Worm (Caenorhabditis elegans) whole organism, late embryonic: Measurements from ENCODE around the gene F07E5.8.

Source experiments
- C38D4.7 ChIP-seq: fragments of 200-800 bp; sonication (Bioruptor generic); optimal IDR thresholded peaks from 2 replicates; lab custom pipeline; 2018; ENCODE audit warnings: mild to moderate bottlenecking, missing genetic modification characterization, moderate library complexity, missing compliant biosample characterization
- K09A11.1 ChIP-seq: sonication (generic microtip); optimal IDR thresholded peaks from 2 replicates; lab custom pipeline; 2017; ENCODE audit warnings: antibody characterized with exemption, mild to moderate bottlenecking, missing genetic modification characterization, missing compliant biosample characterization; ENCODE audit not compliant: insufficient read depth
- Y22D7AL.16 ChIP-seq: sonication (generic microtip); optimal IDR thresholded peaks from 2 replicates; lab custom pipeline; 2016; ENCODE audit warnings: missing genetic modification characterization, missing compliant biosample characterization
- ahr-1 ChIP-seq: sonication (generic microtip); optimal IDR thresholded peaks from 2 replicates; lab custom pipeline; 2016; ENCODE audit warnings: missing genetic modification characterization, missing compliant biosample characterization
- ama-1 ChIP-seq: fragments of 150-350 bp; optimal IDR thresholded peaks from 2 replicates; lab custom pipeline; 2014
- ceh-18 ChIP-seq: sonication (generic microtip); optimal IDR thresholded peaks from 2 replicates; lab custom pipeline; 2016; ENCODE audit warnings: missing genetic modification characterization, missing compliant biosample characterization
- ceh-2 ChIP-seq: sonication (generic microtip); optimal IDR thresholded peaks from 2 replicates; lab custom pipeline; 2016; ENCODE audit warnings: missing genotype, missing genetic modification characterization, missing compliant biosample characterization
- ceh-22 ChIP-seq: sonication (generic microtip); optimal IDR thresholded peaks from 2 replicates; lab custom pipeline; 2017; ENCODE audit warnings: missing biosample characterization, missing genetic modification characterization
- ceh-24 ChIP-seq: sonication (generic microtip); optimal IDR thresholded peaks from 2 replicates; lab custom pipeline; 2016; ENCODE audit warnings: mild to moderate bottlenecking, missing genetic modification characterization, missing compliant biosample characterization
- ceh-30 ChIP-seq: fragments of 150-350 bp; optimal IDR thresholded peaks from 2 replicates; lab custom pipeline; 2014; ENCODE audit warnings: missing biosample characterization, missing genetic modification characterization
- ceh-31 ChIP-seq: sonication (generic microtip); optimal IDR thresholded peaks from 2 replicates; lab custom pipeline; 2016; ENCODE audit warnings: missing genetic modification characterization, missing compliant biosample characterization
- ceh-45 ChIP-seq: fragments of 200-800 bp; sonication (Bioruptor generic); IDR thresholded peaks from 2 replicates; pipeline ENCODE4 v1.3.6; 2022; ENCODE audit warnings: missing genetic modification reagents, missing genetic modification characterization, missing compliant biosample characterization
- ceh-6 ChIP-seq: fragments of 200-800 bp; sonication (Bioruptor generic); optimal IDR thresholded peaks from 2 replicates; lab custom pipeline; 2018; ENCODE audit warnings: mild to moderate bottlenecking, missing genetic modification characterization, missing compliant biosample characterization
- ceh-9 ChIP-seq: sonication (generic microtip); optimal IDR thresholded peaks from 2 replicates; lab custom pipeline; 2016; ENCODE audit warnings: mild to moderate bottlenecking, missing genetic modification characterization, inconsistent platforms, missing compliant biosample characterization
- dve-1 ChIP-seq: sonication (generic microtip); optimal IDR thresholded peaks from 2 replicates; lab custom pipeline; 2017; ENCODE audit warnings: antibody characterized with exemption, mild to moderate bottlenecking, missing genetic modification characterization, missing compliant biosample characterization
- elt-2 ChIP-seq: sonication (generic microtip); optimal IDR thresholded peaks from 2 replicates; lab custom pipeline; 2016; ENCODE audit warnings: missing genetic modification reagents, missing genetic modification characterization, missing compliant biosample characterization
- ets-4 ChIP-seq: sonication (generic microtip); optimal IDR thresholded peaks from 2 replicates; lab custom pipeline; 2016; ENCODE audit warnings: missing genetic modification characterization, missing compliant biosample characterization
- fax-1 ChIP-seq: sonication (generic microtip); optimal IDR thresholded peaks from 2 replicates; lab custom pipeline; 2016; ENCODE audit warnings: missing genotype, missing genetic modification characterization, missing compliant biosample characterization
- fkh-6 ChIP-seq: sonication (generic microtip); optimal IDR thresholded peaks from 2 replicates; lab custom pipeline; 2016; ENCODE audit warnings: missing genetic modification characterization, missing compliant biosample characterization
- hlh-6 ChIP-seq: sonication (generic microtip); optimal IDR thresholded peaks from 2 replicates; lab custom pipeline; 2016; ENCODE audit warnings: missing genotype, missing genetic modification characterization, missing compliant biosample characterization
- madf-2 ChIP-seq: sonication (generic microtip); optimal IDR thresholded peaks from 2 replicates; lab custom pipeline; 2017; ENCODE audit warnings: missing genetic modification characterization, missing compliant biosample characterization
- mec-3 ChIP-seq: sonication (generic microtip); optimal IDR thresholded peaks from 2 replicates; lab custom pipeline; 2016; ENCODE audit warnings: borderline replicate concordance, missing genetic modification characterization, missing compliant biosample characterization
- npax-4 ChIP-seq: sonication (generic microtip); optimal IDR thresholded peaks from 2 replicates; lab custom pipeline; 2016; ENCODE audit warnings: missing genetic modification characterization, missing compliant biosample characterization
- odd-2 ChIP-seq: sonication (generic microtip); optimal IDR thresholded peaks from 2 replicates; lab custom pipeline; 2017; ENCODE audit warnings: antibody characterized with exemption, mild to moderate bottlenecking, missing genetic modification characterization, missing compliant biosample characterization
- pag-3 ChIP-seq: sonication (generic microtip); optimal IDR thresholded peaks from 2 replicates; lab custom pipeline; 2016; ENCODE audit warnings: missing compliant biosample characterization, missing genetic modification characterization, borderline replicate concordance
- pax-1 ChIP-seq: fragments of 150-350 bp; optimal IDR thresholded peaks from 2 replicates; lab custom pipeline; 2014; ENCODE audit warnings: missing biosample characterization, missing genetic modification characterization
- pha-4 ChIP-seq: fragments of 150-350 bp; optimal IDR thresholded peaks from 2 replicates; lab custom pipeline; 2018; ENCODE audit warnings: missing biosample characterization, missing genetic modification reagents, missing genetic modification characterization
- pros-1 ChIP-seq: fragments of 150-350 bp; optimal IDR thresholded peaks from 2 replicates; lab custom pipeline; 2014; ENCODE audit warnings: missing biosample characterization, missing genetic modification reagents, missing genetic modification characterization
- ref-2 ChIP-seq: sonication (generic microtip); optimal IDR thresholded peaks from 2 replicates; lab custom pipeline; 2016; ENCODE audit warnings: missing genetic modification characterization, missing compliant biosample characterization
- rnt-1 ChIP-seq: sonication (generic microtip); optimal IDR thresholded peaks from 2 replicates; lab custom pipeline; 2016; ENCODE audit warnings: missing genetic modification characterization, missing compliant biosample characterization
- syd-9 ChIP-seq: sonication (generic microtip); optimal IDR thresholded peaks from 2 replicates; lab custom pipeline; 2016; ENCODE audit warnings: mild to moderate bottlenecking, missing genetic modification characterization, moderate library complexity, missing compliant biosample characterization
- tbx-2 ChIP-seq: sonication (generic microtip); optimal IDR thresholded peaks from 2 replicates; lab custom pipeline; 2016; ENCODE audit warnings: missing genetic modification characterization, missing compliant biosample characterization
- unc-3 ChIP-seq, 2 experiments: fragments of 200-800 bp in 1 of 2; sonication (Bioruptor generic) in 1 of 2; sonication (generic microtip) in 1 of 2; conservative IDR thresholded peaks in 1 of 2; optimal IDR thresholded peaks in 1 of 2; 2 replicates each; pipeline versions ENCODE4 v1.3.6 to Lab custom; 2016 to 2022; ENCODE audit warnings: missing compliant biosample characterization in 2 of 2, missing genetic modification characterization in 2 of 2, missing genetic modification reagents in 1 of 2
- unc-55 ChIP-seq: sonication (generic microtip); optimal IDR thresholded peaks from 2 replicates; lab custom pipeline; 2017; ENCODE audit warnings: missing biosample characterization, missing genetic modification reagents, missing genetic modification characterization
- ztf-16 ChIP-seq: sonication (generic microtip); optimal IDR thresholded peaks from 2 replicates; lab custom pipeline; 2017; ENCODE audit warnings: missing genetic modification characterization, missing compliant biosample characterization

F07E5.8 gene

DNA sequence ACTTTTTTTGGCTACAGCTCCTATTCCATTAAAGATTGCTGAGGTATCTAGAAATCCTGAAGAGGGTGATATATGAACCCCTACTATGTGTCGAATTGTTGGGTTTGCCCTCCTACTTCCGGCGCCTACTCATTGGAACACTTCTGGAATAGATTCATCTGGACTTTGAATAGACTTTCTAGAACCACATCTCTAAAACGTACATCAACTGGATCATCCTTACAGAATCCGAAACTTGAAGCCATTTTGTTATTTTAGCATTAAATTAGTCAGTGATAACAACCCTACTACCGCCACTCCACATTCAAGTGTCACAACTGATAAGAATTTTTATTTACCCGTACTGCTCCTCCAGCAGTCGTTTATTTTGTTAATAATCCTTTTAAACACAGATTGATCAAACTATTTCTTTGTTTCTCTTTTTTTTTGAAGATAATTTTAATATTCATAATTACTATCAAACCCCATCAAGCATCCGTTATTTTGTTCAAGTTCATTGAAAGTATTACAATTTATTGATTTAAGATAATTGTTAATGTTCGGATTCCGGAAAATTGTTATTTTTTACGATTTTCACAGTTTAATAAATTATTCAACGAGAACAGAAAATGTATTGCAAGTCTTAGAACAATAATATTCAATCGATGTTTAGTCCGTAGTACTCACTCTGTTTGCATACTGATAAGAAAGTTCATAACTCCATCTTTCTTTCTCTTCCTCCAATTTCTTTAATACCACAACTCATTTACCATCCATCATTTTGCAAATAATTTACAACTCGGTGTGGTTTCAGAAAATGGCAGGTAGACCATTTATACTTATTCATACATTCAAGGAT lies 23.9 kb upstream of the F07E5.8 start, which contains the start of gene math-42:
Gene math-42, plus strand, starts transcription at position 788 of the 838 bp plus-strand sequence.
- TF ChIP-seq pha-4, result no peak
- TF ChIP-seq fkh-6 (tag; lab: Kevin White, UChicago), result no peak
- TF ChIP-seq Y22D7AL.16 (tag; lab: Kevin White, UChicago), result no peak
- peak; percentile 46 for TF ChIP-seq elt-2 (tag; lab: Kevin White, UChicago)
- no peak for TF ChIP-seq ets-4 (tag; lab: Kevin White, UChicago)

- TF ChIP-seq hlh-6 (tag; lab: Kevin White, UChicago) (no peak), pag-3 (tag; lab: Kevin White, UChicago) (no peak), ama-1 (lab: Kevin White, UChicago) (no peak), ets-4 (tag; lab: Kevin White, UChicago) (no peak), fkh-6 (tag; lab: Kevin White, UChicago) (no peak), ceh-18 (no peak), ceh-22 (tag; lab: Kevin White, UChicago) (no peak), madf-2 (tag; lab: Kevin White, UChicago) (no peak), ceh-2 (tag; lab: Kevin White, UChicago) (no peak), fax-1 (no peak), rnt-1 (tag; lab: Kevin White, UChicago) (no peak)
- TF ChIP-seq, all 69 proteins: peak for 0
These were observed 19.7 kb upstream of the F07E5.8 start, which contains the start of gene T16A1.2 for ce11 chrII:2094924-2095650. TSS of gene T16A1.2 (plus strand) at chrII:2095600.

DNA sequence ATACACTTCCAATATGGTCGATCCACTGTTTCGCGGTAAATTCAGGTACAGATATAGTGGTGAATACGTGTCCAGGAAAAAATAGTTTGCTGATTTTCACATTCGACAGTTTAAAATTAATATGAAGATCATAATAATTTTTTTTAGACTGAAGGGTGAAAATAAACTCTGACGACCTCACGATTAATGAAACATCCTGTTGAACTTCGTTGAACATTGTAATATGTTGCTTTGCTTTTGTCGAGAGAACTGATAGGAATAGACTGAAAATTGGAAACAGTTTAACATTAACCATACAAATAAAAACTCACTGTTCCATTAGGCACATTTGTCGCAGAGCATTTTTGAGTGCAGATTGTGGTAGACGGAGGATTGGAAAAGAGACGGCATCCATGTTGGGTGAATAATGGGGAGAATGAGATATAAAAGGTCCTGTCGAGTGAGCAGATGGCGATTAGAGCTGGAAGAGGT lies 18.1 kb upstream of the F07E5.8 start, which contains the start of gene fbxb-37:
Gene fbxb-37, minus strand, starts transcription at position 421 of the 471 bp plus-strand sequence.
- TF ChIP-seq K09A11.1 (tag; lab: Kevin White, UChicago), result no peak
- no peak for TF ChIP-seq odd-2 (tag; lab: Kevin White, UChicago)
- TF ChIP-seq ceh-31 (tag; lab: Kevin White, UChicago), result no peak
- no peak for TF ChIP-seq madf-2 (tag; lab: Kevin White, UChicago)
- TF ChIP-seq npax-4 (tag; lab: Kevin White, UChicago), result no peak
- no peak for TF ChIP-seq ceh-18
- no peak for TF ChIP-seq pax-1 (tag; lab: Kevin White, UChicago)
- no peak for TF ChIP-seq mec-3 (tag; lab: Kevin White, UChicago)
- TF ChIP-seq C38D4.7 (GFP tag; lab: Kevin White, UChicago), result no peak
- TF ChIP-seq ceh-24 (tag; lab: Kevin White, UChicago), result no peak
- TF ChIP-seq unc-3 (GFP tag; conservative IDR thresholded peaks at IDR 0.05; lab: Robert Waterston, UW), result no peak
- TF ChIP-seq unc-3 (tag; optimal IDR thresholded peaks at IDR 0.05; lab: Kevin White, UChicago), result no peak
- no peak for TF ChIP-seq unc-55 (GFP tag; lab: Kevin White, UChicago)
- TF ChIP-seq pros-1 (tag; lab: Kevin White, UChicago), result no peak
- no peak for TF ChIP-seq ceh-9 (tag; lab: Kevin White, UChicago)
- TF ChIP-seq tbx-2 (tag; lab: Kevin White, UChicago), result no peak
- TF ChIP-seq ahr-1, result no peak
- TF ChIP-seq ref-2 (tag; lab: Kevin White, UChicago), result no peak

DNA sequence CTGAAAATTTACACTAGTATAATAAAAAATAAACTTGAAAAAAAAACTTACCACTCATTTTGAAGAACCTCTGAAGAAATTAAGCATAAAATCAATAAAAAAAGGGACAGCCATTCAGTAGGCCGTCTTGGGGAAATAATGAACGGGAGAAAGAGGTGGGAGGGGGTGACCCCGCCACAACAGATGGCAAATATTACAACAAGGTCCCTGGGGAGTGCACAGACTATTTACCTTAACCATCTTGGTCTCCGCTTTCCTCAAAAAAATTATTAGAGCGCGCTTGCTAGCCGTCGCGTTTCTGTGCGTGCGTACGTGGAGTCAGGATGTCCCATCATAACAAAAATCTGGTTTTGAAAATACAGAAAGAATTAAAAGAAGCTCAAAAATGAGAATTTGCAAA lies 16.6 kb upstream of the F07E5.8 start, which contains the start of gene T16A1.10:
Gene T16A1.10, minus strand, starts transcription at position 123 of the 400 bp plus-strand sequence.
- TF ChIP-seq ztf-16 (tag; lab: Kevin White, UChicago) (no peak), ceh-45 (no peak), dve-1 (tag; lab: Kevin White, UChicago) (no peak), syd-9 (tag; lab: Kevin White, UChicago) (no peak), ceh-6 (GFP tag; lab: Kevin White, UChicago) (no peak), ceh-30 (tag; lab: Kevin White, UChicago) (no peak), odd-2 (tag; lab: Kevin White, UChicago) (no peak), ceh-22 (tag; lab: Kevin White, UChicago) (no peak)
